Fruit fly (Drosophila melanogaster) whole organism, larva: ENCODE measurements around the gene Sulf1.

ENCODE experiments used
- noc ChIP-seq: fragments of 200-800 bp; sonication (Bioruptor generic); optimal IDR thresholded peaks from 3 replicates; lab custom pipeline; 2019; ENCODE audit warnings: missing biosample characterization, mild to moderate bottlenecking, missing genetic modification characterization, moderate library complexity

Gene Sulf1

dm6 chr3R:16339475-16339874 is at the start of gene Sulf1:
Gene Sulf1, minus strand, starts transcription at chr3R:16339575.
- TF ChIP-seq noc (tag; lab: Kevin White, UChicago): no peak

DNA sequence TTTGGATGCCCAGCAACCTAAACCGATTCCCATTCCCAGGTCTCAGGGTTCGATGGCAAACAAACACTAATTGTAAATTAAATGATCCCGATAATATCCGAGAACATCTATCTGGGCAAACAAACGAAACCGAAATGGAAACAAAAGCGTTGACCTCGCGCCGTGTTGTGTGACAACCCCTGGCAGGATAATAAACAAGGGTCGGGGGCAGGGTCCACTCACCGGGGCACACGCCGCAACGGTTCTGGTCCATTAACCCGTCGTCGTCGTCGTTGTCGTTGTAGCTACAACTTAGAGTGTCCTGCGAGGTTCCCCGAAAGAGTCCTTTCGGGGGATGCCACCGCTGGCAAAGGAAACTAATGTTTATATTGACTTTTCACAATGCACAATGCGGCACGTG is 49.7 kb upstream of the Sulf1 start:
- no peak for TF ChIP-seq noc (tag; lab: Kevin White, UChicago)

- TF ChIP-seq noc (tag; lab: Kevin White, UChicago): no peak
Observed at dm6 chr3R:16387039-16387438, 47.7 kb upstream of the Sulf1 start.

DNA sequence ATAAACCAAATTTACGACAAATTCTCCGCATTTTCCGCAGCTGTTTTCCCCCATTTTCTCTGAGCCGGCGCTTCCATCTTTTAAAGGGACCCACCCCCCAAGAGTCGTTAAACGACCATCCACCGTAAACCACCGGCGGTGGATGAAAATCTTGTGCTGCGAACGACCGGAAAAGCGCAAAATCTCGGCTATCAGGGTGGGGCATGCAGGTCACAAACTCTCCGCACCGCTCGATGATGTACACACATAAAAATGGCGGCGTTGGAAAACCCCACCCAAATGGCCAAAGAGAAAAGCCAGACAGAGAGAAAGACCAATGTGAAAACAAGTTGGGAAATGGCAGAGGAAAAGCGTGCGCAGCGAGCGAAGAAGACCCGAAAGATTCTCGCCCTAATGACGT is 46.2 kb upstream of the Sulf1 start:
- TF ChIP-seq noc (tag; lab: Kevin White, UChicago): no peak

DNA sequence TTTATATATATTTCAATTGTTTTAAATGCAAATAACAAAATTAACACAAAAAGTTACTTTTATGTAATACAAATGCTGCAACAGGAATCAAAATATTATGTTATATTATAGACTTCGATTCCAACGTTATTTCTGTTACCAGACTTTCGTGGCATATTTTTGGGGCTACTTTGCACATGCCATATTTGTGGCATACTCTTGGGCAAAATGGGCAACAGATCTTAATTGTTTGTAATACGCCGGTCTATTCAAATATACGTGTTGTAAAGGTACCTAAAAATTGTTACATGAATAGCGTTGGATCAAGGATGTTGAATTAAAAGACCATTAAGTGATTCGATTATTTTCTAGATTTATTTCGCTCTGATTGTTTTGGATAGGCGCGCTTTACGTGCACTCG is 34.7 kb upstream of the Sulf1 start:
- TF ChIP-seq noc (tag; lab: Kevin White, UChicago): no peak

- no peak for TF ChIP-seq noc (tag; lab: Kevin White, UChicago)
Observed at dm6 chr3R:16370433-16370832, 31.1 kb upstream of the Sulf1 start, which contains the start of gene CG10317. Gene CG10317, minus strand, starts transcription at chr3R:16370533.

DNA sequence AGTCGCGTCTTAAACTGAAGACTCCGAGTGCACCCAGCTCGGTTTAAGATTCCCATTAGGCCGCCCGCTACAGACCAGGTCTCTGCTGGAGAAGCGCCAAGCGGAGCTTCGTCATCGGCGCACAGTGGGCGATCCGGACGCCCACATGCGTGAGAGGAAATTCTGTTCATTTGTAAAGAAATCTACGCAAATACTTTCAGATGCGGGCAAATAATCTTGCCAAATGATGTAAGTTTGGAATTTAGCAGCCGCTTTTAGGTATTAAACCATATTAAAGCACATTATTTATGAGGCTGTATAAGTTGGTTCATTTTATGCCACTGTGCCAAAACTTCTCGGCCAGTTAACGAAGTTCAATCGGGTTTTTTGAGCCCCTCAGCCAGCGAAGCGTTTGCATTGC is 28.9 kb upstream of the Sulf1 start, which contains the start of gene js:
Gene js, minus strand, starts transcription at position 19 of the 400 bp plus-strand sequence.
- TF ChIP-seq noc (tag; lab: Kevin White, UChicago): no peak

- no peak for TF ChIP-seq noc (tag; lab: Kevin White, UChicago)
Observed at dm6 chr3R:16360008-16360407, 20.6 kb upstream of the Sulf1 start, which contains the start of gene CG42446. Gene CG42446, minus strand, starts transcription at chr3R:16360108.

DNA sequence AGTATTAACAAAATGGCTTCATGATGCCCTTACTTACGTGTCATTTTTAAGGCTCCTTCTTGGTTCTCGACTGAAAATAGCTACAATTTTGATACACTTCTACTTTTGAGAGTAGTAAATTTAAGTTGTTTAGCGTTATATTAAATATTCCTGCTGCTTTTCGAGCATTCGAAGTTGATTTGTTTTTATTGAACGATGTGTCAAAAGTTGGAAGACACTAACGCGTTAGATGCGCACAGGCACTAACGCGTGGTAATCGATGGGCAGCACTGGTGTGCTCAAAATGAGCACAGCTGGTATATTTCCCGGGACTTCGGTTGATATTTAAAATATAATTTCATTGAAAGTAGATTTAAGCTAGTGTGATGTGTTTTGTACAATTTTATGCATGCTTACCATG is 19.7 kb upstream of the Sulf1 start, which contains the start of gene CG17931:
Gene CG17931, minus strand, starts transcription at position 369 of the 400 bp plus-strand sequence.
- no peak for TF ChIP-seq noc (tag; lab: Kevin White, UChicago)

DNA sequence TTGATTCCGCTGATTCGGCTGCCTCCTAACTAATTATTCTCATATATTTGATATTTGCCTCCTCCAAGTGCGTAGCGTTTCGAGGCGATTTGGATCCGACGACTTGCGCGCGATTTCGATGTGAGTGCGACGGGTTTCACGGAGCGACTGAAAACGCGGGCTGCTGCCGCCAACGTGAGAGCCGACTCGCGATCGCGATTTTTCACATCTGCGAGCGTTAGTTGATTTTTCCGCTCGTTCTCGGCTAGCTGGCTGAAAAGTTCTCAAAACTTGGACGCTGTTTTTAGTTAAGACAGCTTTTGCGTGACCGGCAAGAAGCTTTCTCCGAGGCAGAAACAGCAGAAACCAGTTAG is 17.5 kb upstream of the Sulf1 start, which contains the start of gene CG10311:
Gene CG10311, minus strand, starts transcription at position 153 of the 353 bp plus-strand sequence.
- no peak for TF ChIP-seq noc (tag; lab: Kevin White, UChicago)

DNA sequence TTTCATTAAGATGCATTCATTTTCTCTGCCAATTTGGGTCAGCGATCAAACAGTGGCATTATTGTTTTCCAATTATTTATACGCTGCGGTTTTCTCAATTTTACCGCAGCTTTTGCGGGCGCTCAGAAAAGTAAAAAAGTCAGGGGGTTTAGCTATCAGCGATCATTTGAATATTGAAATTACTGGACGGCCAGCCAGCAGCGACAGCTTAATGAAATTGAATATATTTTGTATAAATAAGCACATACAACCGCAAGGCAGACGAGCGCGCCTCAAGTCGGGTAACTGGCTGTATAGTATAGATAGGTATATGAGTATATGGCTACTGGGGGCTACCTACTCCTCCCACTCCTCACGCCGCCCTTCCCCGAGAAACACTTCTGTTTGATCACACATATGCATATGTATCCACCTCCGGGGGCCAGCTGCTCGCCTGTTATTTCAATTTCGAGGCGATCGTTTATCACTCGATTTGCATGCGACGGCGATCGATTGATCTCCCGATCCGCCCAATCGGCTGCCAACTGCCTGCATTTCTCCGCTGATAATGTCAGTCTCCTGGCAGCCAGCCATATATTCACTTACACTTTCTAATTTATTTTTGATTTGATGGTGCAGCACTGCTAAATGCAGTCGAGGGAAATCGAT is 17.0 kb upstream of the Sulf1 start:
- TF ChIP-seq noc (tag; lab: Kevin White, UChicago): no peak

DNA sequence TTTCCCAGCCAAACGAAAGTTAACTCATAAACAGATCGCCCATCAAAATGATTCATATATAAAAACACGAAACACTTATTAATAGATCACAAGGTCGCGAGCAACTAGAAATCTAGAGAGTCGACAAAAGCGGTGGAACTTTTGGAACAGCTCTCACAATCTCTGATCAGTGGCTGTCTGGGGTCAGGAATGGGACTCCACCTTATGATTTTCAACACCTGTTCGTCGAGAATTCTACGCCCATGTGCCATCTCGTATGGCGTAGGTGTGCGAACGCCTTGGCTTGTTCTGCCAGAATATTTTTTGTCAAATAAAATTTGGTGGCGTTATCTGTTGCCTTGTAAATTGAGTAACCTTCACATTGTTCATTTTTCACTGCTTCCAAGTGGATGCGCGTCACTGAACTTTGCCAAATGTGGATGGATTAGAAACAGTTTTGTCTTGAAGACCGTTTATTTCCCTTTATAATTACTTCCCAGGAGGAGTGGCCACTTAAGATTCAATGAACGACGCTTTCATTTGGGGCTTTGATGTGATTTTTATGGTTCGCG is 16.1 kb upstream of the Sulf1 start:
- peak; percentile 70 for TF ChIP-seq noc (tag; lab: Kevin White, UChicago)

DNA sequence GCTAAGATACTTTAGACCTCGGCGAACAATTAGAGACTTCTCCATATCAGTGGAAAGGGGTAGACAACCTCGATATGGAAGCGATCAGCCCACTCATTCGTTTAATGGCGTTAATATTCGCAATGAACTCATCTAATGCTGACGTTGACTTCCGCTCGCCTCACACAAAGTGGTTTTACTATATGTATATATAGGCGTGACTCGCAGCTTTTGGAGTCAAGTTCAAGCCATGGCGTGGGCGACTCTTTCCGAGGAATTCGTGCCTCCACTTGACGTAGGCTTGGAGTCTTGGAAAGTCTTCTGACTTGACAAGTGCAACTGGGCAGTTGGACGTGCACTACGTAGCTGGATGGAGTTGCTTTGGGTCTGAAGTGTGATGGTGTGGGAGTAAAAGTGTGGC is 14.3 kb upstream of the Sulf1 start:
- no peak for TF ChIP-seq noc (tag; lab: Kevin White, UChicago)

DNA sequence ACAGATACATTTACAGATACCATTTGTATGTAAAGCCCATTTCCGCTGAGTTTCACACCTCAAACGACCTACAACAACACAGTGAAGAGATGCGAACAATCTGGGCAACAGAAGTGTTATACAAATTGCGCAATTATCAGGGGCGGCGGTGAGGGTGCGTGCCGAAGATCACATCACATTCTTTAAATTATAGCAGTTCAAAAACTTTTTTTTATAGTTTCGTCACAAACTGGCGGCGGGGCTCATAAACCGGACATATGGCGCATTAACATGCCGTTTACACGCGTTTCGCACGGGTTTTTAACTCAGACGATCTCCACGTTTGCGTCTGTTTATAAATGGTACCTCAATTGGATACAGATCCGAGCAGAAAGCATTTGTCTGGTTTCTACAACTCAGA is 13.8 kb upstream of the Sulf1 start:
- TF ChIP-seq noc (tag; lab: Kevin White, UChicago): peak; percentile 6

DNA sequence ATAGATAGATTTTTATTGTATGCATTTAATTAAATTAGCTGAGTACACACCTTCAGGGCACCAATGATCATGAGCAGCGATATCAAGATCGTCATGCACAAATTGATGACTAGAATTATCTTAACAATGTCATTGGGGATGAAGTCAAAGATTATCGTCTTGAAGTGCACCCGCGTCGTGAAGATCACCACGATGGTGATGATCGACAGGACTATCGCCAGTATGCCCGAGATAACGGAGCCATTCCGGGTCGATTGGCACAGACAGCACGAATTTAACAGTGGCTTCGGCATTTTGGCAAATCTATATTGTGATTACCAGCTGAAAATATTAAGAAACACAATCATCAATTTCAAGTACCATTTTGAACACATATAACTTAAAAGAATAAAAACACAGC is 12.7 kb upstream of the Sulf1 start:
- no peak for TF ChIP-seq noc (tag; lab: Kevin White, UChicago)

DNA sequence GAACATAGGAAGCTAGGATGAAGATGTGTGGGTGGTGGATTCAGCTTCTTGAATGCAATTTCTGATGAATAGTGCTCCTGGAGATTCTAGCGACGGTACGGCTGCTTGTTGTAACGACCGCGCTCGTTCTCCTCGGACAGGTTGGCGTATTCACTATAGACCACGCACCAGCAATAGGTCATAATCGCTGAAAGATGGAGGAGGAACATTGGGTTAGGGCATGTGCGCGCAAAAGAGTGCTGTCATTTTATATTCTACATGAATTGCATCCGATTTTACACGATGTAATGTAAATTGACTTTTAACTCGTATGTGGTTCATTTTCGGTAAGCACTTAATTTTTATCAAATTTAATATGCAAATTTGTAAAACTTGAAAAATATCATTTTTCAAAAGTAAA is 11.7 kb upstream of the Sulf1 start:
- TF ChIP-seq noc (tag; lab: Kevin White, UChicago): no peak

dm6 chr3R:16350400-16350799 is 11.0 kb upstream of the Sulf1 start:
- no peak for TF ChIP-seq noc (tag; lab: Kevin White, UChicago)
